Worm (Caenorhabditis elegans) whole organism, L2 larva: ENCODE measurements around the gene cyp-33C8.

ENCODE experiments used
- C34F6.9 ChIP-seq: fragments of 150-350 bp; optimal IDR thresholded peaks from 2 replicates; lab custom pipeline; 2014; ENCODE audit warnings: missing biosample characterization, missing genetic modification characterization
- F13H6.1 ChIP-seq: sonication (generic microtip); optimal IDR thresholded peaks from 2 replicates; lab custom pipeline; 2016; ENCODE audit warnings: missing genetic modification characterization, missing compliant biosample characterization
- alr-1 ChIP-seq: fragments of 150-350 bp; optimal IDR thresholded peaks from 2 replicates; lab custom pipeline; 2014; ENCODE audit warnings: missing biosample characterization, missing genetic modification characterization
- aly-2 ChIP-seq: fragments of 150-350 bp; optimal IDR thresholded peaks from 2 replicates; lab custom pipeline; 2014; ENCODE audit warnings: missing biosample characterization, missing genetic modification characterization
- ama-1 ChIP-seq: fragments of 150-350 bp; optimal IDR thresholded peaks from 2 replicates; lab custom pipeline; 2018; ENCODE audit warnings: inconsistent platforms
- ceh-82 ChIP-seq: fragments of 150-350 bp; optimal IDR thresholded peaks from 2 replicates; lab custom pipeline; 2014; ENCODE audit warnings: missing biosample characterization, missing genetic modification characterization
- crh-2 ChIP-seq: sonication (generic microtip); optimal IDR thresholded peaks from 2 replicates; lab custom pipeline; 2017; ENCODE audit warnings: missing biosample characterization, missing genetic modification characterization
- dmd-4 ChIP-seq: sonication (generic microtip); optimal IDR thresholded peaks from 2 replicates; lab custom pipeline; 2017; ENCODE audit warnings: missing biosample characterization, missing genetic modification characterization
- elt-1 ChIP-seq: fragments of 150-350 bp; optimal IDR thresholded peaks from 2 replicates; lab custom pipeline; 2014; ENCODE audit warnings: missing biosample characterization, missing genetic modification characterization
- elt-3 ChIP-seq: sonication (generic microtip); optimal IDR thresholded peaks from 2 replicates; lab custom pipeline; 2017; ENCODE audit warnings: missing biosample characterization, missing genetic modification characterization
- fos-1 ChIP-seq: fragments of 150-350 bp; optimal IDR thresholded peaks from 2 replicates; lab custom pipeline; 2014; ENCODE audit warnings: missing biosample characterization, missing genetic modification characterization
- gmeb-1 ChIP-seq: fragments of 150-350 bp; optimal IDR thresholded peaks from 2 replicates; lab custom pipeline; 2014; ENCODE audit warnings: missing biosample characterization, missing genetic modification characterization
- lin-13 ChIP-seq: fragments of 150-350 bp; optimal IDR thresholded peaks from 2 replicates; lab custom pipeline; 2014; ENCODE audit warnings: missing biosample characterization, missing genetic modification reagents, missing genetic modification characterization
- lin-39 ChIP-seq: fragments of 150-350 bp; optimal IDR thresholded peaks from 2 replicates; lab custom pipeline; 2014; ENCODE audit warnings: missing biosample characterization, missing genetic modification reagents, missing genetic modification characterization
- lsy-2 ChIP-seq, 2 experiments: fragments of 150-350 bp in 1 of 2; sonication (generic microtip) in 1 of 2; optimal IDR thresholded peaks; 2 replicates each; lab custom pipeline; 2014 to 2017; ENCODE audit warnings: missing biosample characterization in 2 of 2, missing genetic modification characterization in 2 of 2
- mab-5 ChIP-seq: fragments of 150-350 bp; optimal IDR thresholded peaks from 2 replicates; lab custom pipeline; 2014; ENCODE audit warnings: missing biosample characterization, missing genetic modification characterization
- mbf-1 ChIP-seq: sonication (generic microtip); optimal IDR thresholded peaks from 2 replicates; lab custom pipeline; 2017; ENCODE audit warnings: missing biosample characterization, missing genetic modification characterization
- mdl-1 ChIP-seq, 2 experiments: fragments of 150-350 bp in 1 of 2; sonication (generic microtip) in 1 of 2; optimal IDR thresholded peaks; 2 replicates each; lab custom pipeline; 2017; ENCODE audit warnings: missing biosample characterization in 2 of 2, missing genetic modification characterization in 2 of 2
- nhr-10 ChIP-seq: sonication (generic microtip); optimal IDR thresholded peaks from 2 replicates; lab custom pipeline; 2017; ENCODE audit warnings: missing biosample characterization, missing genetic modification characterization
- nhr-21 ChIP-seq: fragments of 150-350 bp; optimal IDR thresholded peaks from 2 replicates; lab custom pipeline; 2014; ENCODE audit warnings: missing biosample characterization, missing genetic modification characterization
- nhr-23 ChIP-seq: fragments of 150-350 bp; optimal IDR thresholded peaks from 2 replicates; lab custom pipeline; 2014; ENCODE audit warnings: missing biosample characterization, missing genetic modification reagents, missing genetic modification characterization
- nhr-237 ChIP-seq: fragments of 150-350 bp; optimal IDR thresholded peaks from 2 replicates; lab custom pipeline; 2014; ENCODE audit warnings: missing biosample characterization, missing genetic modification characterization
- nhr-25 ChIP-seq: fragments of 150-350 bp; sonication (generic microtip); optimal IDR thresholded peaks from 3 replicates; lab custom pipeline; 2014; ENCODE audit warnings: missing biosample characterization, missing genetic modification characterization
- peb-1 ChIP-seq: fragments of 150-350 bp; optimal IDR thresholded peaks from 2 replicates; lab custom pipeline; 2014; ENCODE audit warnings: missing biosample characterization, missing genetic modification characterization
- sem-4 ChIP-seq: fragments of 150-350 bp; optimal IDR thresholded peaks from 2 replicates; lab custom pipeline; 2014; ENCODE audit warnings: missing biosample characterization, missing genetic modification reagents, missing genetic modification characterization
- skn-1 ChIP-seq: sonication (generic microtip); optimal IDR thresholded peaks from 2 replicates; lab custom pipeline; 2017; ENCODE audit warnings: missing biosample characterization, missing genetic modification characterization
- unc-39 ChIP-seq: fragments of 150-350 bp; optimal IDR thresholded peaks from 2 replicates; lab custom pipeline; 2014; ENCODE audit warnings: missing biosample characterization, missing genetic modification characterization
- unc-55 ChIP-seq: fragments of 150-350 bp; sonication (generic microtip); optimal IDR thresholded peaks from 3 replicates; lab custom pipeline; 2014; ENCODE audit warnings: missing biosample characterization, missing genetic modification reagents, missing genetic modification characterization
- unc-62 ChIP-seq: fragments of 150-350 bp; optimal IDR thresholded peaks from 2 replicates; lab custom pipeline; 2014; ENCODE audit warnings: missing biosample characterization, missing genetic modification reagents, missing genetic modification characterization
- zag-1 ChIP-seq: fragments of 150-350 bp; optimal IDR thresholded peaks from 2 replicates; lab custom pipeline; 2014; ENCODE audit warnings: missing biosample characterization, missing genetic modification characterization
- ztf-11 ChIP-seq: sonication (generic microtip); optimal IDR thresholded peaks from 2 replicates; lab custom pipeline; 2017; ENCODE audit warnings: missing biosample characterization, missing genetic modification characterization
- ztf-4 ChIP-seq: fragments of 150-350 bp; optimal IDR thresholded peaks from 2 replicates; lab custom pipeline; 2014; ENCODE audit warnings: missing biosample characterization, missing genetic modification characterization

Gene cyp-33C8

DNA sequence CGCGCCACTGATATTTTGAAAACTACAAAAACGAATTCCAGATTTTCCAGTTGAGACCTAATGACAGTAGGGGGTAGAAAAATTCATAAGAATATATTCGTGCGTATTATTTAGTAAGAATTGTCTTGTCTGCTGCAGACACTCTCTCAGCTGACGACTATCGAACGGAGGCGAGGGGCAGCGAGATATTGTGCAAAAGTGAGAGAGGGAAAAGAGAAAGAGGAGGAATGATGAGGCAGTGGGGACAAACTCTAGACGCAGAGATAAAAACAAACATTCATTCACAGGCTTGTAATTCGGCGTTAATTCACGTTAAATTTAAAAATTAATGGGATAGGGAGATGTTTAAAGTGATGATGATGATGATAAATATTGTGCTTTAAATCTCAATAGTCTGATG lies 46.5 kb downstream of the cyp-33C8 start, which contains the start of gene gid-7:
TSS of gene gid-7 (minus strand) at position 188 of the 400 bp plus-strand sequence.
- TF ChIP-seq lin-13 (GFP tag; lab: Kevin White, UChicago) (no peak), mbf-1 (tag; lab: Kevin White, UChicago) (no peak), nhr-23 (tag; lab: Kevin White, UChicago) (no peak), mab-5 (tag; lab: Kevin White, UChicago) (no peak), lin-39 (tag; lab: Kevin White, UChicago) (no peak), lsy-2 (tag; optimal IDR thresholded peaks at IDR 0.05; lab: Kevin White, UChicago) (peak in 1 of 2 experiments; percentile 43), mdl-1 (tag; optimal IDR thresholded peaks at IDR 0.05; lab: Kevin White, UChicago) (no peak), dmd-4 (tag; lab: Kevin White, UChicago) (no peak), ztf-11 (tag; lab: Kevin White, UChicago) (no peak), nhr-21 (tag; lab: Kevin White, UChicago) (peak; percentile 18), gmeb-1 (tag; lab: Kevin White, UChicago) (peak; percentile 41), fos-1 (tag; lab: Kevin White, UChicago) (no peak), C34F6.9 (tag; lab: Kevin White, UChicago) (peak; percentile 46), unc-55 (GFP tag; lab: Kevin White, UChicago) (peak; percentile 28), zag-1 (tag; lab: Kevin White, UChicago) (no peak), ceh-82 (tag; lab: Kevin White, UChicago) (no peak), aly-2 (no peak), skn-1 (tag; lab: Kevin White, UChicago) (no peak), nhr-25 (tag; lab: Kevin White, UChicago) (peak; percentile 38), F13H6.1 (tag; lab: Kevin White, UChicago) (peak; percentile 44), ama-1 (lab: Kevin White, UChicago) (no peak), elt-1 (tag; lab: Kevin White, UChicago) (no peak), ztf-4 (no peak), unc-62 (GFP tag; lab: Kevin White, UChicago) (no peak), crh-2 (tag; lab: Kevin White, UChicago) (peak; percentile 44), peb-1 (tag; lab: Kevin White, UChicago) (no peak), alr-1 (no peak), elt-3 (no peak), unc-39 (tag; lab: Kevin White, UChicago) (no peak), nhr-10 (tag; lab: Kevin White, UChicago) (no peak), sem-4 (tag; lab: Kevin White, UChicago) (no peak), nhr-237 (tag; lab: Kevin White, UChicago) (no peak)
